Worm (Caenorhabditis elegans): Measurements from ENCODE around the gene F49C5.10.

DNA sequence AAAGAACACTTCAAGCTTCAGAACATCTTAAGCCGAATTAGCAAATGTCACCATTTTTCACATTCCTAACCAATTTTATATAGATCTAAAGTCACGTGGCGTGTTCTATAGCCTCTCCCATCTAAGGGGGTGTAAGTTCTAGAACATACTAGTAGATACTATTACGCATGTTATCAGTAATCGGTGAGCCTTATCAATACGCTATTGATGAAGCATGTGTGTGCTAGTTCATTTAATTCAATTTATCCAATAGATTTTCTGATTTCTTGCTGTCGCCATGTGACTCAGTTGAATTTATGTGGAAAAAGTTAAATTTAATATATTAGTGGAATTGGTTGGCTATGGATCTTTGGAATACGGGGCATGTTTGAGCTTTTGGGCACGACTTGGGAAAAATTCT is 40.0 kb upstream of the F49C5.10 start:
- TF ChIP-seq elt-1 (tag; optimal IDR thresholded peaks at IDR 0.05) = no peak
- no peak for TF ChIP-seq lin-13 (GFP tag; optimal IDR thresholded peaks at IDR 0.05)
- TF ChIP-seq nhr-77 (tag; optimal IDR thresholded peaks at IDR 0.05) = no peak
- no peak for TF ChIP-seq nhr-12 (tag; optimal IDR thresholded peaks at IDR 0.05)
- no peak for TF ChIP-seq ztf-11 (tag; optimal IDR thresholded peaks at IDR 0.05)
- no peak for TF ChIP-seq elt-3 (tag; optimal IDR thresholded peaks at IDR 0.05)
- TF ChIP-seq nhr-25 (tag; optimal IDR thresholded peaks at IDR 0.05) = no peak
- no peak for TF ChIP-seq mdl-1 (tag; optimal IDR thresholded peaks at IDR 0.05)
- no peak for TF ChIP-seq lin-39 (tag; optimal IDR thresholded peaks at IDR 0.05)
- no peak for TF ChIP-seq sem-4 (tag; optimal IDR thresholded peaks at IDR 0.05)
- no peak for TF ChIP-seq egl-27 (tag; optimal IDR thresholded peaks at IDR 0.05)
- no peak for TF ChIP-seq snpc-4 (tag; optimal IDR thresholded peaks at IDR 0.05)
- TF ChIP-seq unc-39 (tag; optimal IDR thresholded peaks at IDR 0.05) = no peak
